Fruit fly (Drosophila melanogaster): Measurements from ENCODE around the gene CG7443.

Gene CG7443

DNA sequence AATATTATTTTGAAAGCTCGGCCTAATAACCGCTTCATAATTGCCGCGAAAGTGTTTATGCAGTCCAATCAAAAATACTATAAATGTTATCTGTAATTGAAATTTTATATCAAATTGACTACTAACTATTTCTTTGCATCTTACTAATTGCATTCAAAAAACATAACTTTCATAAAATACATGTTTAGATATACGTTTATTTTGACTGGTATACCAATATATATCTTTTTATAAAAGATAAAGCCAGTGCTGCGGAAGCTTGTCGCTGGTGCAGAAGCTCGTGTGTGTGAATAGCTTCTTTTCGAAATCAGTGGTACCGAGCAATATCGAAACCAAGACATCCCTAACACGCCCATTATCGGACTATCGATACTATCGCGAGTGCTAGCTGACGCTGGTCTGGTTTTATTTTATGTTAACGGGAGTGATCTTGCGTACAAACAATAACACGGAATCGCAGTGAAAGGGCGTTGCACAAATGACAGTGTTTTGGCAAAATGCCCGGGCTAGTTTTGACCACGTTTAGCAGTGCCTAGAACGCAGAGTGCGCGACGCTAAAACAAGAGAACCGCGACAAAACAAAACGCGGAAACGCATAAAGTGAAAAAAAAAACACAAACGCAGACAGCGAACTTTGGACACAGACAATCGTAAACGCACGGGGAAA is 25.5 kb downstream of the CG7443 start, which contains the start of gene Atg13 (continued):
- TF ChIP-seq chif (GFP tag; optimal IDR thresholded peaks at IDR 0.05) (peak in 1 of 2 experiments; percentile 38), CG10543 (GFP tag; optimal IDR thresholded peaks at IDR 0.05) (no peak), CG11247 (GFP tag; IDR thresholded peaks at IDR 0.05) (no peak), MBD-R2 (GFP tag; IDR thresholded peaks at IDR 0.05) (peak; percentile 27; the same call in 1 of the 2 replicates), CG1233 (GFP tag; optimal IDR thresholded peaks at IDR 0.05) (peak; percentile 10), CG31365 (tag; optimal IDR thresholded peaks at IDR 0.05) (no peak), Atf-2 (GFP tag; optimal IDR thresholded peaks at IDR 0.05) (no peak), Dp (GFP tag; optimal IDR thresholded peaks at IDR 0.05) (peak; percentile 51), chn (GFP tag; optimal IDR thresholded peaks at IDR 0.05) (no peak), Mes4 (GFP tag; optimal IDR thresholded peaks at IDR 0.05) (no peak), gro (GFP tag; optimal IDR thresholded peaks at IDR 0.05) (no peak), Kr (GFP tag; optimal IDR thresholded peaks at IDR 0.05) (no peak), CG12104 (GFP tag; optimal IDR thresholded peaks at IDR 0.05) (peak; percentile 11), CG13287 (GFP tag; IDR thresholded peaks at IDR 0.05; ENCODE audit: partially characterized antibody) (peak; percentile 72), Antp (GFP tag; optimal IDR thresholded peaks at IDR 0.05) (no peak), tna (GFP tag; IDR thresholded peaks at IDR 0.05; ENCODE audit: partially characterized antibody) (peak; percentile 76), grau (tag; optimal IDR thresholded peaks at IDR 0.05) (peak; percentile 46), HHEX (GFP tag; optimal IDR thresholded peaks at IDR 0.05) (no peak), CG6272 (GFP tag; IDR thresholded peaks at IDR 0.05) (no peak; the same call in 1 of the 2 replicates), pum (GFP tag; optimal IDR thresholded peaks at IDR 0.05) (no peak), Chrac-16 (GFP tag; optimal IDR thresholded peaks at IDR 0.05) (no peak), al (GFP tag; IDR thresholded peaks at IDR 0.05) (no peak), CG9932 (GFP tag; IDR thresholded peaks at IDR 0.05) (peak; percentile 18; the same call in 1 of the 2 replicates), pb (GFP tag; optimal IDR thresholded peaks at IDR 0.05) (no peak), chm (GFP tag; IDR thresholded peaks at IDR 0.05) (peak; percentile 70; the same call in 1 of the 2 replicates), CG12299 (tag; optimal IDR thresholded peaks at IDR 0.05) (no peak), D19A (tag; optimal IDR thresholded peaks at IDR 0.05) (no peak), Opbp (GFP tag; IDR thresholded peaks at IDR 0.05; ENCODE audit: partially characterized antibody) (peak; percentile 85), sr (GFP tag; IDR thresholded peaks at IDR 0.05) (no peak), Mrtf (GFP tag; IDR thresholded peaks at IDR 0.05) (no peak), kni (GFP tag; optimal IDR thresholded peaks at IDR 0.05) (no peak), Gug (GFP tag; IDR thresholded peaks at IDR 0.05) (no peak; the same call in 3 of the 4 replicates), lilli (GFP tag; optimal IDR thresholded peaks at IDR 0.05) (peak; percentile 27), sc (optimal IDR thresholded peaks at IDR 0.05) (no peak), sc (GFP tag; optimal IDR thresholded peaks at IDR 0.05) (no peak), CG2202 (tag; optimal IDR thresholded peaks at IDR 0.05) (no peak), ash1 (GFP tag; optimal IDR thresholded peaks at IDR 0.05) (no peak), CG11398 (GFP tag; optimal IDR thresholded peaks at IDR 0.05) (no peak), btn (GFP tag; optimal IDR thresholded peaks at IDR 0.05) (no peak), Bteb2 (GFP tag; optimal IDR thresholded peaks at IDR 0.05) (no peak), Deaf1 (tag; optimal IDR thresholded peaks at IDR 0.05) (no peak), Ravus (GFP tag; IDR thresholded peaks at IDR 0.05) (no peak), lmd (GFP tag; IDR thresholded peaks at IDR 0.05) (no peak), Drgx (GFP tag; IDR thresholded peaks at IDR 0.05) (peak; percentile 75; the same call in 1 of the 2 replicates), BEAF-32 (GFP tag; optimal IDR thresholded peaks at IDR 0.05) (peak; percentile 92), CG5180 (GFP tag; optimal IDR thresholded peaks at IDR 0.05) (no peak), CG17385 (GFP tag; optimal IDR thresholded peaks at IDR 0.05) (no peak), h (optimal IDR thresholded peaks at IDR 0.05) (no peak), sug (tag; optimal IDR thresholded peaks at IDR 0.05) (peak; percentile 59), CG9797 (GFP tag; optimal IDR thresholded peaks at IDR 0.05) (peak; percentile 28), ranshi (GFP tag; IDR thresholded peaks at IDR 0.05) (no peak)
